Worm (Caenorhabditis elegans) whole organism, late embryonic: Measurements from ENCODE around the gene nadk-1.

ENCODE experiments used
- F13H6.1 ChIP-seq: sonication (generic microtip); optimal IDR thresholded peaks from 2 replicates; lab custom pipeline; 2016; ENCODE audit warnings: missing genetic modification characterization, missing compliant biosample characterization
- dmd-4 ChIP-seq: sonication (generic microtip); optimal IDR thresholded peaks from 2 replicates; lab custom pipeline; 2016; ENCODE audit warnings: borderline replicate concordance, missing genetic modification characterization, missing compliant biosample characterization
- eyg-1 ChIP-seq: sonication (generic microtip); optimal IDR thresholded peaks from 2 replicates; lab custom pipeline; 2016; ENCODE audit warnings: missing genotype, missing genetic modification characterization, missing compliant biosample characterization
- hlh-30 ChIP-seq: sonication (generic microtip); optimal IDR thresholded peaks from 2 replicates; lab custom pipeline; 2017; ENCODE audit warnings: antibody characterized with exemption, missing genetic modification characterization, missing compliant biosample characterization; ENCODE audit not compliant: insufficient read depth
- hlh-6 ChIP-seq: sonication (generic microtip); optimal IDR thresholded peaks from 2 replicates; lab custom pipeline; 2016; ENCODE audit warnings: missing genotype, missing genetic modification characterization, missing compliant biosample characterization
- mec-3 ChIP-seq: sonication (generic microtip); optimal IDR thresholded peaks from 2 replicates; lab custom pipeline; 2016; ENCODE audit warnings: borderline replicate concordance, missing genetic modification characterization, missing compliant biosample characterization
- pqm-1 ChIP-seq: sonication (generic microtip); optimal IDR thresholded peaks from 2 replicates; lab custom pipeline; 2016; ENCODE audit warnings: missing genetic modification characterization, missing compliant biosample characterization
- tbx-2 ChIP-seq: sonication (generic microtip); optimal IDR thresholded peaks from 2 replicates; lab custom pipeline; 2016; ENCODE audit warnings: missing genetic modification characterization, missing compliant biosample characterization
- ttx-3 ChIP-seq: sonication (generic microtip); optimal IDR thresholded peaks from 2 replicates; lab custom pipeline; 2016; ENCODE audit warnings: missing genetic modification reagents, missing genetic modification characterization, missing compliant biosample characterization
- ztf-16 ChIP-seq: sonication (generic microtip); optimal IDR thresholded peaks from 2 replicates; lab custom pipeline; 2017; ENCODE audit warnings: missing genetic modification characterization, missing compliant biosample characterization

- TF ChIP-seq ttx-3 (tag; lab: Kevin White, UChicago) (no peak), eyg-1 (tag; lab: Kevin White, UChicago) (no peak), F13H6.1 (tag; lab: Kevin White, UChicago) (no peak), tbx-2 (tag; lab: Kevin White, UChicago) (no peak), mec-3 (no peak), pqm-1 (no peak), ztf-16 (tag; lab: Kevin White, UChicago) (no peak), dmd-4 (no peak), hlh-30 (tag; lab: Kevin White, UChicago) (no peak), hlh-6 (no peak)
Observed at ce11 chrIV:1408718-1409117, 48.2 kb upstream of the nadk-1 start.
